Fruit fly (Drosophila melanogaster) whole organism, embryonic: ENCODE measurements around the gene CG34301.

Source experiments
- Aef1 ChIP-seq: fragments of 200-800 bp; sonication (Bioruptor generic); IDR thresholded peaks from 3 replicates; pipeline ENCODE4 v1.3.6; 2022; ENCODE audit warnings: missing biosample characterization, missing genetic modification characterization
- Bgb ChIP-seq: fragments of 200-800 bp; sonication (Bioruptor generic); IDR thresholded peaks from 2 replicates; pipeline ENCODE4 v1.3.6; 2022; ENCODE audit warnings: missing biosample characterization, missing genetic modification characterization; ENCODE audit not compliant: partially characterized antibody
- BtbVII ChIP-seq: fragments of 200-800 bp; sonication (Bioruptor generic); optimal IDR thresholded peaks from 3 replicates; lab custom pipeline; 2017; ENCODE audit warnings: missing biosample characterization, mild to moderate bottlenecking, missing genetic modification characterization
- Bteb2 ChIP-seq: fragments of 200-800 bp; sonication (Bioruptor generic); optimal IDR thresholded peaks from 2 replicates; lab custom pipeline; 2016; ENCODE audit warnings: missing biosample characterization, missing genetic modification characterization
- CG12219 ChIP-seq: fragments of 200-800 bp; sonication (Bioruptor generic); optimal IDR thresholded peaks from 3 replicates; lab custom pipeline; 2018; ENCODE audit warnings: missing biosample characterization, mild to moderate bottlenecking, missing genetic modification characterization
- CG13123 ChIP-seq: fragments of 200-800 bp; sonication (Bioruptor generic); optimal IDR thresholded peaks from 2 replicates; lab custom pipeline; 2016; ENCODE audit warnings: missing biosample characterization, missing genetic modification characterization
- CG13424 ChIP-seq: fragments of 200-800 bp; sonication (Bioruptor generic); optimal IDR thresholded peaks from 2 replicates; lab custom pipeline; 2019; ENCODE audit warnings: missing biosample characterization, mild to moderate bottlenecking, missing genetic modification characterization, moderate library complexity
- CG15601 ChIP-seq: fragments of 200-800 bp; sonication (Bioruptor generic); optimal IDR thresholded peaks from 3 replicates; lab custom pipeline; 2019; ENCODE audit warnings: missing biosample characterization, mild to moderate bottlenecking, missing genetic modification characterization, moderate library complexity
- CG1602 ChIP-seq: fragments of 200-800 bp; sonication (Bioruptor generic); optimal IDR thresholded peaks from 3 replicates; lab custom pipeline; 2016; ENCODE audit warnings: missing biosample characterization, missing genetic modification characterization
- CG18262 ChIP-seq: fragments of 200-800 bp; optimal IDR thresholded peaks from 3 replicates; lab custom pipeline; 2019; ENCODE audit warnings: missing biosample characterization, mild to moderate bottlenecking, missing genetic modification characterization, moderate library complexity
- CG3163 ChIP-seq: fragments of 200-800 bp; sonication (Bioruptor generic); optimal IDR thresholded peaks from 3 replicates; lab custom pipeline; 2016; ENCODE audit warnings: missing biosample characterization, missing genetic modification characterization
- CG34422 ChIP-seq: fragments of 200-800 bp; sonication (Bioruptor generic); IDR thresholded peaks from 3 replicates; pipeline ENCODE4 v1.3.6; 2022; ENCODE audit warnings: missing biosample characterization, missing genetic modification characterization
- CG4328 ChIP-seq: fragments of 200-800 bp; sonication (Bioruptor generic); optimal IDR thresholded peaks from 3 replicates; lab custom pipeline; 2017; ENCODE audit warnings: missing biosample characterization, missing genetic modification reagents, missing genetic modification characterization
- CG7372 ChIP-seq: fragments of 200-800 bp; sonication (Bioruptor generic); IDR thresholded peaks from 2 replicates; pipeline ENCODE4 v1.3.6; 2022; ENCODE audit warnings: missing biosample characterization, missing genetic modification characterization
- CG7786 ChIP-seq: fragments of 200-800 bp; sonication (Bioruptor generic); optimal IDR thresholded peaks from 2 replicates; lab custom pipeline; 2016; ENCODE audit warnings: missing biosample characterization, missing genetic modification characterization
- CG7987 ChIP-seq: fragments of 200-800 bp; sonication (Bioruptor generic); optimal IDR thresholded peaks from 2 replicates; lab custom pipeline; 2018; ENCODE audit warnings: missing biosample characterization, mild to moderate bottlenecking, missing genetic modification characterization, moderate library complexity
- CG8089 ChIP-seq: fragments of 200-800 bp; sonication (Bioruptor generic); optimal IDR thresholded peaks from 3 replicates; lab custom pipeline; 2016; ENCODE audit warnings: missing biosample characterization, missing genetic modification characterization
- CG8281 ChIP-seq: fragments of 200-800 bp; sonication (Bioruptor generic); optimal IDR thresholded peaks from 2 replicates; lab custom pipeline; 2018; ENCODE audit warnings: missing biosample characterization, mild to moderate bottlenecking, missing genetic modification characterization, moderate library complexity
- CG8359 ChIP-seq: fragments of 200-800 bp; sonication (Bioruptor generic); optimal IDR thresholded peaks from 2 replicates; lab custom pipeline; 2017; ENCODE audit warnings: missing biosample characterization, mild to moderate bottlenecking, missing genetic modification characterization, borderline replicate concordance
- CG9797 ChIP-seq: fragments of 200-800 bp; sonication (Bioruptor generic); optimal IDR thresholded peaks from 3 replicates; lab custom pipeline; 2018; ENCODE audit warnings: missing biosample characterization, mild to moderate bottlenecking, missing genetic modification characterization
- CHES-1-like ChIP-seq: fragments of 200-800 bp; sonication (Bioruptor generic); optimal IDR thresholded peaks from 2 replicates; lab custom pipeline; 2016; ENCODE audit warnings: missing biosample characterization, missing genetic modification characterization
- Deaf1 ChIP-seq: fragments of 200-800 bp; optimal IDR thresholded peaks from 3 replicates; lab custom pipeline; 2019; ENCODE audit warnings: missing biosample characterization, mild to moderate bottlenecking, missing genetic modification characterization, moderate library complexity
- Dfd ChIP-seq, 2 experiments: fragments of >200 bp; optimal IDR thresholded peaks; 2 replicates each; lab custom pipeline; 2017; ENCODE audit warnings: missing biosample characterization in 2 of 2, missing genetic modification characterization in 2 of 2
- GATAe ChIP-seq: fragments of 200-800 bp; sonication (Bioruptor generic); conservative IDR thresholded peaks from 2 replicates; pipeline ENCODE4 v1.3.6; 2022; ENCODE audit warnings: missing biosample characterization, missing genetic modification characterization
- Gsc ChIP-seq: fragments of 200-800 bp; sonication (Bioruptor generic); IDR thresholded peaks from 2 replicates; pipeline ENCODE4 v1.3.6; 2022; ENCODE audit warnings: missing biosample characterization, missing genetic modification characterization
- Hand ChIP-seq: fragments of 200-800 bp; sonication (Bioruptor generic); optimal IDR thresholded peaks from 2 replicates; lab custom pipeline; 2017; ENCODE audit warnings: mild to moderate bottlenecking, missing biosample characterization, missing genetic modification reagents, missing genetic modification characterization
- Lim3 ChIP-seq: fragments of 200-800 bp; sonication (Bioruptor generic); IDR thresholded peaks from 2 replicates; pipeline ENCODE4 v1.3.6; 2022; ENCODE audit warnings: missing biosample characterization, missing genetic modification characterization
- Nf-YA ChIP-seq: fragments of 200-800 bp; sonication (Bioruptor generic); IDR thresholded peaks from 2 replicates; pipeline ENCODE4 v1.3.6; 2022; ENCODE audit warnings: missing biosample characterization, missing genetic modification characterization
- Tbp ChIP-seq: fragments of >200 bp; optimal IDR thresholded peaks from 2 replicates; lab custom pipeline; 2018; ENCODE audit warnings: missing biosample characterization, missing genetic modification characterization
- cad ChIP-seq: fragments of >200 bp; optimal IDR thresholded peaks from 2 replicates; lab custom pipeline; 2017; ENCODE audit warnings: missing biosample characterization, missing genetic modification characterization
- cas ChIP-seq: fragments of 200-800 bp; sonication (Bioruptor generic); IDR thresholded peaks from 2 replicates; pipeline ENCODE4 v1.3.6; 2022; ENCODE audit warnings: missing biosample characterization, missing genetic modification characterization
- cato ChIP-seq: fragments of 200-800 bp; sonication (Bioruptor generic); optimal IDR thresholded peaks from 2 replicates; lab custom pipeline; 2016; ENCODE audit warnings: missing biosample characterization, missing genetic modification characterization, borderline replicate concordance
- caup ChIP-seq: fragments of 200-800 bp; sonication (Bioruptor generic); optimal IDR thresholded peaks from 3 replicates; lab custom pipeline; 2017; ENCODE audit warnings: missing biosample characterization, mild to moderate bottlenecking, missing genetic modification characterization, moderate library complexity; ENCODE audit not compliant: severe bottlenecking
- chif ChIP-seq, 2 experiments: fragments of 200-800 bp; sonication (Bioruptor generic); optimal IDR thresholded peaks; 3 replicates each; lab custom pipeline; 2016; ENCODE audit warnings: missing biosample characterization in 2 of 2, missing genetic modification characterization in 2 of 2
- dm ChIP-seq: fragments of 200-800 bp; sonication (Bioruptor generic); optimal IDR thresholded peaks from 3 replicates; lab custom pipeline; 2016; ENCODE audit warnings: missing biosample characterization, missing genetic modification characterization
- dysf ChIP-seq: fragments of 200-800 bp; sonication (Bioruptor generic); IDR thresholded peaks from 3 replicates; pipeline ENCODE4 v1.3.6; 2022; ENCODE audit warnings: missing biosample characterization, missing genetic modification characterization
- fu2 ChIP-seq: fragments of 200-800 bp; sonication (Bioruptor generic); optimal IDR thresholded peaks from 2 replicates; lab custom pipeline; 2016; ENCODE audit warnings: missing biosample characterization, missing genetic modification characterization
- gcm ChIP-seq: fragments of 200-800 bp; sonication (Bioruptor generic); optimal IDR thresholded peaks from 2 replicates; lab custom pipeline; 2019; ENCODE audit warnings: missing biosample characterization, mild to moderate bottlenecking, missing genetic modification characterization, moderate library complexity
- gt ChIP-seq: fragments of 200-800 bp; sonication (Bioruptor generic); IDR thresholded peaks from 2 replicates; pipeline ENCODE4 v1.3.6; 2022; ENCODE audit warnings: missing biosample characterization, missing genetic modification characterization
- nau ChIP-seq: fragments of 200-800 bp; sonication (Bioruptor generic); optimal IDR thresholded peaks from 3 replicates; lab custom pipeline; 2017; ENCODE audit warnings: missing biosample characterization, mild to moderate bottlenecking, missing genetic modification characterization, missing genetic modification reagents
- nmo ChIP-seq: fragments of 200-800 bp; sonication (Bioruptor generic); optimal IDR thresholded peaks from 2 replicates; lab custom pipeline; 2018; ENCODE audit warnings: missing biosample characterization, mild to moderate bottlenecking, missing genetic modification characterization, moderate library complexity
- odd ChIP-seq: fragments of 200-800 bp; sonication (Bioruptor generic); optimal IDR thresholded peaks from 2 replicates; lab custom pipeline; 2017; ENCODE audit warnings: missing biosample characterization, mild to moderate bottlenecking, missing genetic modification characterization
- pros ChIP-seq: fragments of 200-800 bp; sonication (Bioruptor generic); optimal IDR thresholded peaks from 3 replicates; lab custom pipeline; 2019; ENCODE audit warnings: missing biosample characterization, mild to moderate bottlenecking, missing genetic modification characterization, moderate library complexity
- psq ChIP-seq: fragments of 200-800 bp; sonication (Bioruptor generic); optimal IDR thresholded peaks from 2 replicates; lab custom pipeline; 2017; ENCODE audit warnings: missing biosample characterization, missing genetic modification characterization
- schlank ChIP-seq: fragments of 200-800 bp; sonication (Bioruptor generic); optimal IDR thresholded peaks from 2 replicates; lab custom pipeline; 2018; ENCODE audit warnings: missing biosample characterization, mild to moderate bottlenecking, missing genetic modification characterization
- sens-2 ChIP-seq: fragments of 200-800 bp; sonication (Bioruptor generic); IDR thresholded peaks from 2 replicates; pipeline ENCODE4 v1.3.6; 2022; ENCODE audit warnings: missing biosample characterization, missing genetic modification characterization
- sr ChIP-seq: fragments of 200-800 bp; sonication (Bioruptor generic); IDR thresholded peaks from 3 replicates; pipeline ENCODE4 v1.3.6; 2022; ENCODE audit warnings: missing biosample characterization, missing genetic modification characterization
- wek ChIP-seq: fragments of 200-800 bp; sonication (Bioruptor generic); optimal IDR thresholded peaks from 3 replicates; lab custom pipeline; 2018; ENCODE audit warnings: missing biosample characterization, mild to moderate bottlenecking, missing genetic modification characterization, moderate library complexity
- zfh2 ChIP-seq: fragments of 200-800 bp; sonication (Bioruptor generic); optimal IDR thresholded peaks from 2 replicates; lab custom pipeline; 2016; ENCODE audit warnings: missing biosample characterization, missing genetic modification characterization

Gene CG34301

DNA sequence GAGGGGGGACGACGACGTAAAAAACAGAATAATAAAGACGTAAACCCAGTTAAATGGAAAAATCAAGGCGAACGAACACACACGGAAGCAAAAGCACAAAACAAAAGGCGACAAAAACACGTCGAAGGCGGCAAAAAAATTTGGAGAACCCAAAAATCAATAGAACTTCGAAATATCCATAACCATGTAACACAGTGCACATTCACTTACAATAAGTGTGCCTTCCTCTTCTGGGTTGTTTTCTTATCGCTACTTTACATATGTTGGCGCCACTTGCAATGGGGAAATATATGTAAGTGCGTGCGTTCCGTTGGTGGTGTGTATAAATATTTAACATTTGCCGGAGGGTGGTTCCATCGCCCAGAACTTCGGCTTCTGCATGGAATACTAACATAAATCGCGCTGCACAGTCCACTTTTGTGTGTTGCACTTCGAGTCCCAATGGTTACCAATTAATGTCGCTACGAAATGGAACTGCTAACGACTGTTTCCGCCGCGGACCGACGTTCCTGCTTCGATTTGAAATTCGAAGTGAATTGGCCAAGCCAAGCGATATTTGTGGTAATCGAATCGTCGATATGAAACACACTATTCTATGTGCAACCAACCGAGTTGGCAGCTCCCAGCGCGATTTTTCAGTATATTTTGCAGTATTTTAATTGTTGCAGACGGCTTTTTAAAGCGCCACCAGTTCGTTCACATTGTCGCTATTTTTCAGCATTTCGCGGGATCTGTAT, 25.9 kb upstream of the CG34301 start, which contains the start of the genes CG9801 and Nasp (continued):
- TF ChIP-seq CG13123 (GFP tag; lab: Kevin White, UChicago) (no peak), gcm (GFP tag; lab: Kevin White, UChicago) (peak; percentile 42), Bgb (peak; percentile 84), schlank (tag; lab: Kevin White, UChicago) (no peak), dysf (GFP tag; lab: Robert Waterston, UW) (0 out of 3 replicates have a peak, but pooled peaks have one; percentile 23), fu2 (GFP tag; lab: Kevin White, UChicago) (no peak), CG18262 (tag; lab: Kevin White, UChicago) (no peak), wek (GFP tag; lab: Kevin White, UChicago) (peak; percentile 16), psq (GFP tag; lab: Kevin White, UChicago) (peak; percentile 33), CG1602 (no peak), chif (GFP tag; optimal IDR thresholded peaks at IDR 0.05; lab: Kevin White, UChicago) (peak in 1 of 2 experiments; percentile 41), CG7786 (GFP tag; lab: Kevin White, UChicago) (no peak), CG13424 (tag; lab: Kevin White, UChicago) (no peak), dm (GFP tag; lab: Kevin White, UChicago) (peak; percentile 35), CG8281 (no peak), GATAe (GFP tag; lab: Robert Waterston, UW) (no peak), Aef1 (no peak), Gsc (GFP tag; lab: Robert Waterston, UW) (no peak), CG34422 (peak; percentile 56; the same call in 2 of the 3 replicates), Bteb2 (peak; percentile 36), CG4328 (GFP tag; lab: Kevin White, UChicago) (no peak), CG8089 (no peak), cato (no peak), nmo (GFP tag; lab: Kevin White, UChicago) (peak; percentile 75), CG9797 (GFP tag; lab: Kevin White, UChicago) (peak; percentile 94), pros (peak; percentile 2), Deaf1 (tag; lab: Kevin White, UChicago) (peak; percentile 32), Hand (GFP tag; lab: Kevin White, UChicago) (no peak), Lim3 (GFP tag; lab: Robert Waterston, UW) (no peak), CG7372 (GFP tag; lab: Robert Waterston, UW) (no peak), CG7987 (GFP tag; lab: Kevin White, UChicago) (peak; percentile 58), Tbp (GFP tag; lab: Kevin White, UChicago) (no peak), sens-2 (no peak), CG12219 (GFP tag; lab: Kevin White, UChicago) (peak; percentile 32), cas (no peak), Nf-YA (no peak), BtbVII (GFP tag; lab: Kevin White, UChicago) (no peak), CG3163 (GFP tag; lab: Kevin White, UChicago) (peak; percentile 46), zfh2 (GFP tag; lab: Kevin White, UChicago) (peak; percentile 28), gt (GFP tag; lab: Robert Waterston, UW) (no peak), cad (GFP tag; lab: Kevin White, UChicago) (no peak), nau (GFP tag; lab: Kevin White, UChicago) (peak; percentile 4), odd (GFP tag; lab: Kevin White, UChicago) (no peak), CG15601 (peak; percentile 44), CG8359 (GFP tag; lab: Kevin White, UChicago) (no peak), sr (0 out of 3 replicates have a peak, but pooled peaks have one; percentile 8), Dfd (GFP tag; optimal IDR thresholded peaks at IDR 0.05; lab: Kevin White, UChicago) (no peak), caup (GFP tag; lab: Kevin White, UChicago) (no peak), CHES-1-like (GFP tag; lab: Kevin White, UChicago) (peak; percentile 62)
